Worm (Caenorhabditis elegans) whole organism, mixed stage, embryonic: Measurements from ENCODE around the gene dlat-2.

Experiments
- M03D4.4 ChIP-seq: sonication (generic microtip); optimal IDR thresholded peaks from 2 replicates; lab custom pipeline; 2017; ENCODE audit warnings: mild to moderate bottlenecking, missing genetic modification characterization, missing compliant biosample characterization
- bed-3 ChIP-seq: fragments of 200-800 bp; sonication (Bioruptor generic); optimal IDR thresholded peaks from 3 replicates; lab custom pipeline; 2018; ENCODE audit warnings: mild to moderate bottlenecking, missing genetic modification characterization, moderate library complexity, missing compliant biosample characterization
- blmp-1 ChIP-seq: fragments of 150-350 bp; optimal IDR thresholded peaks from 2 replicates; lab custom pipeline; 2014; ENCODE audit warnings: missing biosample characterization, missing genetic modification characterization
- ceh-43 ChIP-seq: fragments of 200-800 bp; sonication (Bioruptor generic); optimal IDR thresholded peaks from 2 replicates; lab custom pipeline; 2018; ENCODE audit warnings: mild to moderate bottlenecking, missing genetic modification characterization, moderate library complexity, missing compliant biosample characterization
- ceh-83 ChIP-seq: fragments of 200-800 bp; sonication (Bioruptor generic); optimal IDR thresholded peaks from 2 replicates; lab custom pipeline; 2018; ENCODE audit warnings: mild to moderate bottlenecking, missing genetic modification characterization, missing compliant biosample characterization
- ces-1 ChIP-seq: fragments of 150-350 bp; optimal IDR thresholded peaks from 2 replicates; lab custom pipeline; 2014; ENCODE audit warnings: missing biosample characterization, missing genetic modification reagents, missing genetic modification characterization
- cnd-1 ChIP-seq: fragments of 200-800 bp; sonication (Bioruptor generic); optimal IDR thresholded peaks from 2 replicates; lab custom pipeline; 2018; ENCODE audit warnings: mild to moderate bottlenecking, missing genetic modification characterization, missing compliant biosample characterization
- drap-1 ChIP-seq: fragments of 200-800 bp; sonication (Bioruptor generic); optimal IDR thresholded peaks from 3 replicates; lab custom pipeline; 2018; ENCODE audit warnings: mild to moderate bottlenecking, missing genetic modification characterization, missing compliant biosample characterization
- elt-3 ChIP-seq: fragments of 150-350 bp; optimal IDR thresholded peaks from 2 replicates; lab custom pipeline; 2014; ENCODE audit warnings: missing biosample characterization, missing genetic modification characterization
- flh-1 ChIP-seq: fragments of 200-800 bp; sonication (Bioruptor generic); optimal IDR thresholded peaks from 2 replicates; lab custom pipeline; 2018; ENCODE audit warnings: mild to moderate bottlenecking, missing genetic modification characterization, moderate library complexity, missing compliant biosample characterization
- lin-13 ChIP-seq: fragments of 150-350 bp; optimal IDR thresholded peaks from 2 replicates; lab custom pipeline; 2014; ENCODE audit warnings: missing biosample characterization, missing genetic modification characterization
- lin-32 ChIP-seq: fragments of 200-800 bp; sonication (Bioruptor generic); optimal IDR thresholded peaks from 2 replicates; lab custom pipeline; 2018; ENCODE audit warnings: mild to moderate bottlenecking, missing genetic modification characterization, missing compliant biosample characterization
- lsy-2 ChIP-seq: fragments of 150-350 bp; optimal IDR thresholded peaks from 2 replicates; lab custom pipeline; 2014; ENCODE audit warnings: missing biosample characterization, missing genetic modification characterization
- mab-5 ChIP-seq: fragments of 150-350 bp; optimal IDR thresholded peaks from 2 replicates; lab custom pipeline; 2014; ENCODE audit warnings: missing biosample characterization, missing genetic modification characterization
- mep-1 ChIP-seq: fragments of 150-350 bp; optimal IDR thresholded peaks from 2 replicates; lab custom pipeline; 2017; ENCODE audit warnings: missing biosample characterization, missing genetic modification reagents, missing genetic modification characterization, inconsistent platforms
- mls-2 ChIP-seq: sonication (generic microtip); optimal IDR thresholded peaks from 2 replicates; lab custom pipeline; 2016; ENCODE audit warnings: mild to moderate bottlenecking, missing genetic modification characterization, moderate library complexity, missing compliant biosample characterization
- nhr-12 ChIP-seq: fragments of 150-350 bp; optimal IDR thresholded peaks from 2 replicates; lab custom pipeline; 2014; ENCODE audit warnings: missing biosample characterization, missing genetic modification characterization
- nhr-2 ChIP-seq: fragments of 150-350 bp; optimal IDR thresholded peaks from 2 replicates; lab custom pipeline; 2014; ENCODE audit warnings: missing biosample characterization, missing genetic modification characterization
- nhr-237 ChIP-seq: fragments of 150-350 bp; optimal IDR thresholded peaks from 2 replicates; lab custom pipeline; 2014; ENCODE audit warnings: missing biosample characterization, missing genetic modification characterization
- nhr-76 ChIP-seq: sonication (generic microtip); optimal IDR thresholded peaks from 2 replicates; lab custom pipeline; 2017; ENCODE audit warnings: missing biosample characterization, missing genetic modification characterization
- pha-4 ChIP-seq: fragments of 150-350 bp; optimal IDR thresholded peaks from 2 replicates; lab custom pipeline; 2018; ENCODE audit warnings: missing biosample characterization, missing genetic modification reagents, missing genetic modification characterization
- sem-2 ChIP-seq: fragments of 200-800 bp; sonication (Bioruptor generic); optimal IDR thresholded peaks from 2 replicates; lab custom pipeline; 2018; ENCODE audit warnings: mild to moderate bottlenecking, missing genetic modification characterization, missing compliant biosample characterization
- snpc-4 ChIP-seq: fragments of 150-350 bp; optimal IDR thresholded peaks from 2 replicates; lab custom pipeline; 2014; ENCODE audit warnings: missing biosample characterization, missing genetic modification characterization
- sptf-1 ChIP-seq: sonication (generic microtip); optimal IDR thresholded peaks from 2 replicates; lab custom pipeline; 2017; ENCODE audit warnings: mild to moderate bottlenecking, missing genetic modification characterization, moderate library complexity, missing compliant biosample characterization
- tbx-8 ChIP-seq: fragments of 200-800 bp; sonication (Bioruptor generic); optimal IDR thresholded peaks from 2 replicates; lab custom pipeline; 2018; ENCODE audit warnings: mild to moderate bottlenecking, missing genetic modification characterization, moderate library complexity, missing compliant biosample characterization
- unc-120 ChIP-seq: sonication (generic microtip); optimal IDR thresholded peaks from 2 replicates; lab custom pipeline; 2017; ENCODE audit warnings: missing genetic modification characterization, missing compliant biosample characterization; ENCODE audit not compliant: poor library complexity, severe bottlenecking
- unc-39 ChIP-seq: fragments of 150-350 bp; optimal IDR thresholded peaks from 2 replicates; lab custom pipeline; 2014; ENCODE audit warnings: missing biosample characterization, missing genetic modification characterization
- unc-62 ChIP-seq: fragments of 150-350 bp; optimal IDR thresholded peaks from 2 replicates; lab custom pipeline; 2014; ENCODE audit warnings: missing biosample characterization, missing genetic modification reagents, missing genetic modification characterization
- zip-8 ChIP-seq: fragments of 150-350 bp; optimal IDR thresholded peaks from 2 replicates; lab custom pipeline; 2014; ENCODE audit warnings: missing biosample characterization, missing genetic modification characterization
- ztf-11 ChIP-seq: fragments of 150-350 bp; optimal IDR thresholded peaks from 2 replicates; lab custom pipeline; 2014; ENCODE audit warnings: missing biosample characterization, missing genetic modification characterization

The dlat-2 gene

ce11 chrIV:17399455-17399854, 19.0 kb downstream of the dlat-2 start, which contains the start of gene T02D1.4:
T02D1.4 (plus strand) TSS chrIV:17399755.
- TF ChIP-seq sptf-1 (tag; lab: Kevin White, UChicago) (no peak), lin-13 (tag; lab: Kevin White, UChicago) (no peak), nhr-237 (tag; lab: Kevin White, UChicago) (no peak), ceh-83 (no peak), flh-1 (GFP tag; lab: Kevin White, UChicago) (no peak), tbx-8 (GFP tag; lab: Kevin White, UChicago) (no peak), snpc-4 (tag; lab: Kevin White, UChicago) (no peak), bed-3 (GFP tag; lab: Kevin White, UChicago) (no peak), lsy-2 (tag; lab: Kevin White, UChicago) (no peak), drap-1 (no peak), elt-3 (tag; lab: Kevin White, UChicago) (no peak), unc-62 (GFP tag; lab: Kevin White, UChicago) (no peak), ceh-43 (GFP tag; lab: Kevin White, UChicago) (no peak), nhr-2 (tag; lab: Kevin White, UChicago) (no peak), unc-120 (no peak), mab-5 (tag; lab: Kevin White, UChicago) (no peak), cnd-1 (tag; lab: Kevin White, UChicago) (no peak), sem-2 (no peak), ces-1 (no peak)

ce11 chrIV:17405530-17405929, 25.1 kb downstream of the dlat-2 start, which contains the start of gene pmp-4:
pmp-4 (minus strand) TSS chrIV:17405630.
- no peak for TF ChIP-seq blmp-1
- TF ChIP-seq bed-3 (GFP tag; lab: Kevin White, UChicago) = no peak
- no peak for TF ChIP-seq pha-4 (tag; lab: Kevin White, UChicago)
- no peak for TF ChIP-seq unc-39 (tag; lab: Kevin White, UChicago)
- no peak for TF ChIP-seq nhr-12 (tag; lab: Kevin White, UChicago)
- TF ChIP-seq ceh-43 (GFP tag; lab: Kevin White, UChicago) = no peak
- TF ChIP-seq mep-1 (tag; lab: Kevin White, UChicago) = no peak
- no peak for TF ChIP-seq sem-2
- TF ChIP-seq ztf-11 = no peak
- no peak for TF ChIP-seq ces-1
- no peak for TF ChIP-seq lsy-2 (tag; lab: Kevin White, UChicago)
- TF ChIP-seq lin-32 = no peak

- no peak for TF ChIP-seq zip-8 (tag; lab: Kevin White, UChicago)
- TF ChIP-seq nhr-2 (tag; lab: Kevin White, UChicago) = no peak
- no peak for TF ChIP-seq mab-5 (tag; lab: Kevin White, UChicago)
- TF ChIP-seq ceh-83 = no peak
- no peak for TF ChIP-seq unc-39 (tag; lab: Kevin White, UChicago)
- no peak for TF ChIP-seq snpc-4 (tag; lab: Kevin White, UChicago)
- no peak for TF ChIP-seq nhr-12 (tag; lab: Kevin White, UChicago)
- no peak for TF ChIP-seq drap-1
- TF ChIP-seq nhr-76 (tag; lab: Kevin White, UChicago) = no peak
- no peak for TF ChIP-seq ces-1
- no peak for TF ChIP-seq unc-120
- no peak for TF ChIP-seq ceh-43 (GFP tag; lab: Kevin White, UChicago)
Observed at ce11 chrIV:17406119-17406518, 25.7 kb downstream of the dlat-2 start.

- TF ChIP-seq unc-62 (GFP tag; lab: Kevin White, UChicago) = no peak
- TF ChIP-seq nhr-12 (tag; lab: Kevin White, UChicago) = no peak
- no peak for TF ChIP-seq pha-4 (tag; lab: Kevin White, UChicago)
- no peak for TF ChIP-seq M03D4.4 (tag; lab: Kevin White, UChicago)
- TF ChIP-seq nhr-237 (tag; lab: Kevin White, UChicago) = no peak
- TF ChIP-seq ceh-83 = no peak
Observed at ce11 chrIV:17407025-17407424, 26.6 kb downstream of the dlat-2 start, which contains the start of gene T02D1.7. T02D1.7 (minus strand) TSS chrIV:17407125.

ce11 chrIV:17407491-17407890, 27.1 kb downstream of the dlat-2 start, which contains the start of gene T02D1.9:
T02D1.9 (minus strand) TSS chrIV:17407591.
- TF ChIP-seq nhr-2 (tag; lab: Kevin White, UChicago) (no peak), blmp-1 (no peak), elt-3 (tag; lab: Kevin White, UChicago) (no peak), sem-2 (no peak), flh-1 (GFP tag; lab: Kevin White, UChicago) (no peak), M03D4.4 (tag; lab: Kevin White, UChicago) (no peak), snpc-4 (tag; lab: Kevin White, UChicago) (no peak), mls-2 (tag; lab: Kevin White, UChicago) (no peak), nhr-76 (tag; lab: Kevin White, UChicago) (no peak), lin-32 (no peak), ces-1 (no peak), mep-1 (tag; lab: Kevin White, UChicago) (no peak), zip-8 (tag; lab: Kevin White, UChicago) (no peak), cnd-1 (tag; lab: Kevin White, UChicago) (no peak), drap-1 (no peak)
